Worm (Caenorhabditis elegans): Measurements from ENCODE around the gene algn-14.

Gene algn-14

DNA sequence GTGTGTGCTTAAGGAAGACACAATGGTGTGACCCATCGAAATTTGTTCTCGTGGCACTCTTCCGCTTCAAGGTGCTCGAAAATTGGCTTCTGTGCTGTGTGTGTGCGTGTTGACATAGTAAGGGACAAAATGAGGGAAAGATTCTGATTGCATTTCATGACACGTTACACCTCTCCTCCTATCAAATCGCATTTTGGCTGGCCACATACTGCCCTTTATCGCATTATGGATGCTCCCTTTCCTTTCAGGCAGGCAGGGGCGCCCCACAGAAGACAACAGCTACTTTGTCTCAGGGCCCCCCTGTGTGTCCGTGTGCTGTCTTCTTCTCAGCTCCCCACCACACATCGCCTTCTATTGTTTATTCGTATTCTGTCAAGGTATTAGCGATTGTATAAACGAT is 44.3 kb upstream of the algn-14 start:
- TF ChIP-seq madf-5 (GFP tag; IDR thresholded peaks at IDR 0.05), result no peak
- TF ChIP-seq zag-1 (tag; optimal IDR thresholded peaks at IDR 0.05), result no peak
- no peak for TF ChIP-seq R02D3.7 (tag; optimal IDR thresholded peaks at IDR 0.05)
- no peak for TF ChIP-seq dve-1 (tag; optimal IDR thresholded peaks at IDR 0.05; ENCODE audit: insufficient read depth)
- no peak for TF ChIP-seq nhr-76 (tag; optimal IDR thresholded peaks at IDR 0.05)
- no peak for TF ChIP-seq nhr-6 (tag; optimal IDR thresholded peaks at IDR 0.05)
- TF ChIP-seq mes-2 (tag; optimal IDR thresholded peaks at IDR 0.05; ENCODE audit: poor library complexity, severe bottlenecking), result no peak
- TF ChIP-seq ama-1 (optimal IDR thresholded peaks at IDR 0.05), result no peak
- TF ChIP-seq cey-2 (tag; optimal IDR thresholded peaks at IDR 0.05; ENCODE audit: borderline replicate concordance, insufficient read depth), result no peak
- TF ChIP-seq dmd-9 (GFP tag; IDR thresholded peaks at IDR 0.05), result no peak
- TF ChIP-seq saeg-2 (GFP tag; IDR thresholded peaks at IDR 0.05), result no peak
- TF ChIP-seq ctbp-1 (GFP tag; IDR thresholded peaks at IDR 0.05), result no peak
- no peak for TF ChIP-seq fkh-10 (GFP tag; optimal IDR thresholded peaks at IDR 0.05)
- TF ChIP-seq php-3 (GFP tag; IDR thresholded peaks at IDR 0.05), result no peak
- no peak for TF ChIP-seq sdz-12 (GFP tag; optimal IDR thresholded peaks at IDR 0.05)
- TF ChIP-seq T20F7.1 (GFP tag; optimal IDR thresholded peaks at IDR 0.05), result no peak

ce11 chrIV:3844584-3844983 is 41.4 kb upstream of the algn-14 start:
- TF ChIP-seq aha-1 (tag) (no peak), F44E2.7 (GFP tag; IDR thresholded peaks at IDR 0.05) (no peak), arid-1 (GFP tag; conservative IDR thresholded peaks at IDR 0.05) (no peak), aly-2 (tag; optimal IDR thresholded peaks at IDR 0.05) (no peak), snpc-4 (tag; optimal IDR thresholded peaks at IDR 0.05) (no peak), lin-1 (GFP tag; IDR thresholded peaks at IDR 0.05) (no peak), Y5F2A.4 (GFP tag; optimal IDR thresholded peaks at IDR 0.05) (no peak), D1046.2 (GFP tag; IDR thresholded peaks at IDR 0.05) (no peak), lin-15B (tag; optimal IDR thresholded peaks at IDR 0.05) (no peak), pha-4 (GFP tag; IDR thresholded peaks at IDR 0.05) (no peak), pha-4 (tag; optimal IDR thresholded peaks at IDR 0.05) (no peak), mep-1 (tag; optimal IDR thresholded peaks at IDR 0.05) (no peak), ceh-32 (tag; optimal IDR thresholded peaks at IDR 0.05; ENCODE audit: poor library complexity) (no peak), jun-1 (tag; optimal IDR thresholded peaks at IDR 0.05) (no peak)

- TF ChIP-seq php-3 (GFP tag; IDR thresholded peaks at IDR 0.05), result no peak
- TF ChIP-seq zfp-3 (GFP tag; conservative IDR thresholded peaks at IDR 0.05), result no peak
Measured at ce11 chrIV:3844004-3844403, 40.8 kb upstream of the algn-14 start.

- TF ChIP-seq set-16 (GFP tag; IDR thresholded peaks at IDR 0.05) (no peak), lin-29 (GFP tag; IDR thresholded peaks at IDR 0.05) (no peak), mxl-3 (GFP tag; optimal IDR thresholded peaks at IDR 0.05) (no peak), zfp-3 (GFP tag; conservative IDR thresholded peaks at IDR 0.05) (no peak), madf-9 (GFP tag; conservative IDR thresholded peaks at IDR 0.05) (no peak), nhr-237 (tag; optimal IDR thresholded peaks at IDR 0.05) (no peak), nhr-41 (GFP tag; IDR thresholded peaks at IDR 0.05) (no peak), dve-1 (tag; optimal IDR thresholded peaks at IDR 0.05; ENCODE audit: insufficient read depth) (no peak), unc-130 (GFP tag; optimal IDR thresholded peaks at IDR 0.05) (no peak)
Measured at ce11 chrIV:3843019-3843527, 39.8 kb upstream of the algn-14 start.

Measured in whole organism, L4 larva.